Fruit fly (Drosophila melanogaster): ENCODE data around the gene CG34241.

Gene CG34241

DNA sequence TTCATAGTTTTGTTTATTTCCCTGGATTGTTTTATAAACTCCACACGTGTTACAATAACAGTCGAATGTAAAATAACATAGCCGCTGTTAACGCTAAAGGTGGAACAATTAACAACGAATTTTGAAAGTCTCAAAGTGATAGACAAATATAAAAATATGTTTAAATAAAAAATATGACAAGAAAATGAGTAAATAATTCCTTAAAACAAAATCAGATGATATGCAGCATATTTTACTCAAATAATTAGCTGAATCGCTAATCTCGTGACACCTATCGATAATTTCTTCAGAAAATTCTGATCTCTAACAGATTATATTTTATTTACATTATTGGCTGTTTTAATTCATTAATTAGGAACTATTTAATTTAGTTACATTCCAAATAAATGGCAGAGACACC is 8.9 kb downstream of the CG34241 start, which contains the start of the genes CG5645 and Atg12 (continued):
- no peak for TF ChIP-seq Hey (tag; optimal IDR thresholded peaks at IDR 0.05)
- TF ChIP-seq tin (GFP tag; optimal IDR thresholded peaks at IDR 0.05) = peak; percentile 79
- no peak for TF ChIP-seq CG11085 (GFP tag; IDR thresholded peaks at IDR 0.05)
- TF ChIP-seq CG6254 (GFP tag; optimal IDR thresholded peaks at IDR 0.05) = peak; percentile 17
- no peak for TF ChIP-seq stc (GFP tag; IDR thresholded peaks at IDR 0.05)
- no peak for TF ChIP-seq CG17912 (GFP tag; optimal IDR thresholded peaks at IDR 0.05)
- TF ChIP-seq Sox102F (GFP tag; optimal IDR thresholded peaks at IDR 0.05) = peak; percentile 63
- TF ChIP-seq CG18262 (tag; optimal IDR thresholded peaks at IDR 0.05) = peak; percentile 63
- no peak for TF ChIP-seq Bteb2 (GFP tag; optimal IDR thresholded peaks at IDR 0.05)
- TF ChIP-seq CG6175 (GFP tag; IDR thresholded peaks at IDR 0.05) = no peak
- peak; percentile 77 for TF ChIP-seq CG30403 (GFP tag; optimal IDR thresholded peaks at IDR 0.05)
- peak; percentile 80 for TF ChIP-seq CG14860 (GFP tag; IDR thresholded peaks at IDR 0.05; ENCODE audit: partially characterized antibody)
- TF ChIP-seq CG11560 (tag; IDR thresholded peaks at IDR 0.05) = no peak
- no peak for TF ChIP-seq CG5180 (GFP tag; optimal IDR thresholded peaks at IDR 0.05)
- TF ChIP-seq her (GFP tag; optimal IDR thresholded peaks at IDR 0.05) = no peak
- no peak for TF ChIP-seq CG10321 (GFP tag; IDR thresholded peaks at IDR 0.05)
- no peak for TF ChIP-seq Antp (GFP tag; optimal IDR thresholded peaks at IDR 0.05)
- peak; percentile 56 for TF ChIP-seq slou (GFP tag; optimal IDR thresholded peaks at IDR 0.05)
- peak; percentile 78 for TF ChIP-seq MBD-R2 (GFP tag; IDR thresholded peaks at IDR 0.05)
- no peak for TF ChIP-seq shn (GFP tag; optimal IDR thresholded peaks at IDR 0.05)
- no peak for TF ChIP-seq CG32767 (GFP tag; IDR thresholded peaks at IDR 0.05)
- peak; percentile 73 for TF ChIP-seq unpg (GFP tag; optimal IDR thresholded peaks at IDR 0.05)
- TF ChIP-seq Hand (GFP tag; optimal IDR thresholded peaks at IDR 0.05) = no peak
- no peak for TF ChIP-seq ems (GFP tag; optimal IDR thresholded peaks at IDR 0.05)
- no peak for TF ChIP-seq D (optimal IDR thresholded peaks at IDR 0.05)
- TF ChIP-seq D (GFP tag; optimal IDR thresholded peaks at IDR 0.05) = peak; percentile 20
- no peak for TF ChIP-seq pnt (GFP tag; optimal IDR thresholded peaks at IDR 0.05)
- no peak for TF ChIP-seq dm (GFP tag; optimal IDR thresholded peaks at IDR 0.05)
- no peak for TF ChIP-seq Stat92E (GFP tag; optimal IDR thresholded peaks at IDR 0.05)
- TF ChIP-seq YL-1 (GFP tag; optimal IDR thresholded peaks at IDR 0.05) = peak; percentile 22
- TF ChIP-seq CG8388 (GFP tag; optimal IDR thresholded peaks at IDR 0.05) = peak; percentile 64
- TF ChIP-seq Camta (GFP tag; optimal IDR thresholded peaks at IDR 0.05) = no peak
- TF ChIP-seq CG11093 (GFP tag; IDR thresholded peaks at IDR 0.05) = no peak
- no peak for TF ChIP-seq dan (GFP tag; IDR thresholded peaks at IDR 0.05)
- TF ChIP-seq sens-2 (GFP tag; IDR thresholded peaks at IDR 0.05) = no peak
- no peak for TF ChIP-seq CG11398 (GFP tag; optimal IDR thresholded peaks at IDR 0.05)
- TF ChIP-seq kah (GFP tag; optimal IDR thresholded peaks at IDR 0.05) = no peak
- no peak for TF ChIP-seq prd (optimal IDR thresholded peaks at IDR 0.05)
- TF ChIP-seq prd (GFP tag; IDR thresholded peaks at IDR 0.05) = peak; percentile 69; the same call in 2 of the 3 replicates
- no peak for TF ChIP-seq croc (GFP tag; conservative IDR thresholded peaks at IDR 0.05)
- TF ChIP-seq PHDP (tag; optimal IDR thresholded peaks at IDR 0.05) = peak; percentile 54
- no peak for TF ChIP-seq BtbVII (GFP tag; optimal IDR thresholded peaks at IDR 0.05)
- TF ChIP-seq cwo (GFP tag; optimal IDR thresholded peaks at IDR 0.05) = peak; percentile 66
- TF ChIP-seq onecut (GFP tag; IDR thresholded peaks at IDR 0.05) = no peak
- TF ChIP-seq CG3065 (GFP tag; optimal IDR thresholded peaks at IDR 0.05) = no peak
- TF ChIP-seq ewg (GFP tag; optimal IDR thresholded peaks at IDR 0.05) = no peak
- peak; percentile 85 for TF ChIP-seq CG17829 (tag; optimal IDR thresholded peaks at IDR 0.05)
- TF ChIP-seq insv (GFP tag; optimal IDR thresholded peaks at IDR 0.05) = no peak
- no peak for TF ChIP-seq Asciz (GFP tag; optimal IDR thresholded peaks at IDR 0.05)
- no peak for TF ChIP-seq mam (GFP tag; optimal IDR thresholded peaks at IDR 0.05)
- TF ChIP-seq MTF-1 (GFP tag; optimal IDR thresholded peaks at IDR 0.05; ENCODE audit: borderline replicate concordance) = no peak
- TF ChIP-seq Atf3 (GFP tag; optimal IDR thresholded peaks at IDR 0.05) = no peak
